Worm (Caenorhabditis elegans): ENCODE data around the gene ZK632.14.

DNA sequence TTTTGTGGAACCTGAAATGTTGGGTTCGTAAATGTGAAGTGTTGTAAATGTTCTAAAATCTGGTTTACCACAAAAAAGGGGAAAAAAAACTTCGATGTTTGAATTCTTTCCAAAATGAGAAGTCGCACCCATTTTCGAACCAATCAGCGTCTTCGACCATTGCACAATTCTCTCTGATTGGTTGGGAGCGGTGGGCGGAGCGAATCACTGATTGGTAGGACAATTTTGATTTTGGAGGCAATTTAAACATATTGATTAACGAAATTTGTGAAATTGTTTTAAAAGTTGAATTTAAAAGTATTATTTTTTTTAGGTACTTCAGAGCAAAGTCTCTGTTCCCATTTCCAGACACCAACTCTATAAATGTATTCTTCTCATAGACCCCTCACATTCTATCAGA, 24.2 kb upstream of the ZK632.14 start:
- TF ChIP-seq him-1 (tag; optimal IDR thresholded peaks at IDR 0.05), result no peak
- no peak for TF ChIP-seq W03F9.2 (tag; optimal IDR thresholded peaks at IDR 0.05)
- no peak for TF ChIP-seq dao-5 (tag; optimal IDR thresholded peaks at IDR 0.05)
